Worm (Caenorhabditis elegans): Measurements from ENCODE around the gene acs-1.

The acs-1 gene

ce11 chrV:6524757-6525156 is at the start of gene acs-1:
Gene acs-1 (plus strand): TSS chrV:6524989.
- TF ChIP-seq elt-2 (tag; optimal IDR thresholded peaks at IDR 0.05) (peak; percentile 43), hlh-6 (tag; optimal IDR thresholded peaks at IDR 0.05) (no peak)

- no peak for TF ChIP-seq fkh-6 (tag; optimal IDR thresholded peaks at IDR 0.05)
Observed at ce11 chrV:6476026-6476425, 48.8 kb upstream of the acs-1 start.

ce11 chrV:6485109-6485508 is 39.7 kb upstream of the acs-1 start:
- TF ChIP-seq unc-42 (tag; optimal IDR thresholded peaks at IDR 0.05) (peak; percentile 6), mec-3 (tag; optimal IDR thresholded peaks at IDR 0.05; ENCODE audit: borderline replicate concordance) (no peak), ref-2 (tag; optimal IDR thresholded peaks at IDR 0.05) (peak; percentile 14), tbx-2 (tag; optimal IDR thresholded peaks at IDR 0.05) (peak; percentile 45), ceh-6 (GFP tag; optimal IDR thresholded peaks at IDR 0.05) (no peak), ceh-31 (tag; optimal IDR thresholded peaks at IDR 0.05) (peak; percentile 62)

ce11 chrV:6487878-6488277 is 36.9 kb upstream of the acs-1 start:
- TF ChIP-seq ceh-48 (tag; optimal IDR thresholded peaks at IDR 0.05) (no peak), ceh-9 (tag; optimal IDR thresholded peaks at IDR 0.05) (no peak), unc-3 (GFP tag; conservative IDR thresholded peaks at IDR 0.05) (no peak), unc-3 (tag; optimal IDR thresholded peaks at IDR 0.05) (no peak), tbx-7 (tag; optimal IDR thresholded peaks at IDR 0.05) (no peak), lim-6 (tag; optimal IDR thresholded peaks at IDR 0.05) (no peak), dve-1 (tag; optimal IDR thresholded peaks at IDR 0.05) (no peak), ceh-6 (GFP tag; optimal IDR thresholded peaks at IDR 0.05) (no peak), ceh-19 (GFP tag; optimal IDR thresholded peaks at IDR 0.05) (no peak)

- peak; percentile 61 for TF ChIP-seq elt-2 (tag; optimal IDR thresholded peaks at IDR 0.05)
- no peak for TF ChIP-seq C38D4.7 (GFP tag; optimal IDR thresholded peaks at IDR 0.05)
- TF ChIP-seq pros-1 (tag; optimal IDR thresholded peaks at IDR 0.05): no peak
- TF ChIP-seq dmd-4 (tag; optimal IDR thresholded peaks at IDR 0.05; ENCODE audit: borderline replicate concordance): no peak
Observed at ce11 chrV:6488849-6489248, 35.9 kb upstream of the acs-1 start, which contains the start of gene lec-10. Gene lec-10 (minus strand): TSS chrV:6489120.

ce11 chrV:6492497-6492896 is 32.3 kb upstream of the acs-1 start:
- peak; percentile 95 for TF ChIP-seq elt-2 (tag; optimal IDR thresholded peaks at IDR 0.05)
- TF ChIP-seq ceh-34 (tag; optimal IDR thresholded peaks at IDR 0.05): no peak

ce11 chrV:6493821-6494220 is 31.0 kb upstream of the acs-1 start, which contains the start of gene cpt-6:
Gene cpt-6 (minus strand): TSS chrV:6493921.
- TF ChIP-seq elt-2 (tag; optimal IDR thresholded peaks at IDR 0.05) (no peak), nhr-11 (tag; optimal IDR thresholded peaks at IDR 0.05) (peak; percentile 42)

ce11 chrV:6495353-6495752 is 29.4 kb upstream of the acs-1 start:
- no peak for TF ChIP-seq K09A11.1 (tag; optimal IDR thresholded peaks at IDR 0.05; ENCODE audit: insufficient read depth)
- no peak for TF ChIP-seq npax-4 (tag; optimal IDR thresholded peaks at IDR 0.05)
- no peak for TF ChIP-seq dve-1 (tag; optimal IDR thresholded peaks at IDR 0.05)
- TF ChIP-seq lin-11 (tag; optimal IDR thresholded peaks at IDR 0.05): no peak
- no peak for TF ChIP-seq tbx-2 (tag; optimal IDR thresholded peaks at IDR 0.05)
- TF ChIP-seq unc-3 (GFP tag; conservative IDR thresholded peaks at IDR 0.05): no peak
- no peak for TF ChIP-seq unc-3 (tag; optimal IDR thresholded peaks at IDR 0.05)
- TF ChIP-seq ceh-34 (tag; optimal IDR thresholded peaks at IDR 0.05): no peak
- TF ChIP-seq T23F11.4 (GFP tag; optimal IDR thresholded peaks at IDR 0.05): no peak
- no peak for TF ChIP-seq C08G9.2 (tag; optimal IDR thresholded peaks at IDR 0.05)
- no peak for TF ChIP-seq elt-2 (tag; optimal IDR thresholded peaks at IDR 0.05)
- TF ChIP-seq ama-1 (optimal IDR thresholded peaks at IDR 0.05): no peak
